Worm (Caenorhabditis elegans) whole organism, L1 larva: Measurements from ENCODE around the gene alg-1.

Experiments
- C16A3.4 ChIP-seq: fragments of 150-350 bp; optimal IDR thresholded peaks from 2 replicates; lab custom pipeline; 2014; ENCODE audit warnings: missing biosample characterization, missing genetic modification characterization
- ceh-82 ChIP-seq, 3 experiments: fragments of 150-350 bp in 1 of 3; sonication (generic microtip) in 2 of 3; optimal IDR thresholded peaks; 2 replicates each; lab custom pipeline; 2014 to 2017; ENCODE audit warnings: missing biosample characterization in 3 of 3, missing genetic modification characterization in 3 of 3
- ceh-90 ChIP-seq: sonication (generic microtip); optimal IDR thresholded peaks from 2 replicates; lab custom pipeline; 2016; ENCODE audit warnings: missing genetic modification characterization, missing compliant biosample characterization
- isw-1 ChIP-seq: fragments of 200-800 bp; sonication (Bioruptor generic); IDR thresholded peaks from 2 replicates; pipeline ENCODE4 v1.3.6; 2022; ENCODE audit warnings: missing genetic modification characterization, missing compliant biosample characterization
- lin-15B ChIP-seq: fragments of 150-350 bp; sonication (generic microtip); optimal IDR thresholded peaks from 3 replicates; lab custom pipeline; 2014; ENCODE audit warnings: missing biosample characterization, missing genetic modification characterization
- lsy-2 ChIP-seq, 2 experiments: fragments of 150-350 bp; optimal IDR thresholded peaks; 2 replicates each; lab custom pipeline; 2014; ENCODE audit warnings: missing biosample characterization in 2 of 2, missing genetic modification characterization in 2 of 2
- nhr-71 ChIP-seq: sonication (generic microtip); optimal IDR thresholded peaks from 2 replicates; lab custom pipeline; 2016; ENCODE audit warnings: mild to moderate bottlenecking, missing genetic modification characterization, moderate library complexity, missing compliant biosample characterization
- pqm-1 ChIP-seq: sonication (generic microtip); optimal IDR thresholded peaks from 3 replicates; lab custom pipeline; 2017; ENCODE audit warnings: missing biosample characterization, missing genetic modification characterization

- TF ChIP-seq ceh-82 (tag; optimal IDR thresholded peaks at IDR 0.05; lab: Kevin White, UChicago) (no peak), lsy-2 (tag; optimal IDR thresholded peaks at IDR 0.05; lab: Kevin White, UChicago) (no peak), C16A3.4 (no peak), ceh-90 (tag; lab: Kevin White, UChicago) (no peak), pqm-1 (tag; lab: Kevin White, UChicago) (no peak), nhr-71 (tag; lab: Kevin White, UChicago) (no peak), lin-15B (tag; lab: Kevin White, UChicago) (no peak), isw-1 (no peak)
These were observed 45.1 kb upstream of the alg-1 start for ce11 chrX:13903769-13904168.
